Worm (Caenorhabditis elegans) whole organism, dauer: ENCODE data around the gene F58E6.4.

Experiments
- unc-62 ChIP-seq: sonication (generic microtip); optimal IDR thresholded peaks from 2 replicates; lab custom pipeline; 2017; ENCODE audit warnings: missing biosample characterization, missing genetic modification reagents, missing genetic modification characterization

The F58E6.4 gene

ce11 chrV:9703549-9703948 is 46.7 kb downstream of the F58E6.4 start:
- no peak for TF ChIP-seq unc-62 (GFP tag; lab: Kevin White, UChicago)

ce11 chrV:9702755-9703154 is 47.5 kb downstream of the F58E6.4 start, which contains the start of gene xbx-6:
Gene xbx-6, plus strand, starts transcription at chrV:9703055.
- no peak for TF ChIP-seq unc-62 (GFP tag; lab: Kevin White, UChicago)

DNA sequence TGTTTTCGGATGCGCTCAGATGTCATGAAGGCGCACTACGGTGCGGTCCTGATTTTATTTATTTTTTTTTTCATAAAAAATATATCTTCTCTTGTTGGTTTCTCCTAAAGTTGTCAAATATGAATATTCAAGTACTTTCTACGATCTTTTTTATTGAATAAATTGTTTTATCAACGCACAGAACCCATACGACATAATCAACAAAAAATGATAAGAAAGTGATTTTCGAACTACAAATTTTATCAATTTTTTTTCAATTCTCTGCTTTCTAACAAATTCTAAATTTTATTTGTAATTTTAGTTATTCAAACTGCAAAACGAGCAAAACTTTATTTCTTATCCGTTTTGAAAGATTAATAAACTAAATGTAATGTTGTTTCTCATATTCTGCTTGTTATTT is 48.3 kb downstream of the F58E6.4 start:
- no peak for TF ChIP-seq unc-62 (GFP tag; lab: Kevin White, UChicago)
